Worm (Caenorhabditis elegans) whole organism, mixed stage, embryonic: ENCODE data around the gene srh-2.

ENCODE experiments used
- bed-3 ChIP-seq: fragments of 200-800 bp; sonication (Bioruptor generic); optimal IDR thresholded peaks from 3 replicates; lab custom pipeline; 2018; ENCODE audit warnings: mild to moderate bottlenecking, missing genetic modification characterization, moderate library complexity, missing compliant biosample characterization
- blmp-1 ChIP-seq: fragments of 150-350 bp; optimal IDR thresholded peaks from 2 replicates; lab custom pipeline; 2014; ENCODE audit warnings: missing biosample characterization, missing genetic modification characterization
- ceh-39 ChIP-seq: fragments of 150-350 bp; optimal IDR thresholded peaks from 2 replicates; lab custom pipeline; 2014; ENCODE audit warnings: missing biosample characterization, missing genetic modification characterization
- ceh-83 ChIP-seq: fragments of 200-800 bp; sonication (Bioruptor generic); optimal IDR thresholded peaks from 2 replicates; lab custom pipeline; 2018; ENCODE audit warnings: mild to moderate bottlenecking, missing genetic modification characterization, missing compliant biosample characterization
- ces-1 ChIP-seq: fragments of 150-350 bp; optimal IDR thresholded peaks from 2 replicates; lab custom pipeline; 2014; ENCODE audit warnings: missing biosample characterization, missing genetic modification reagents, missing genetic modification characterization
- cnd-1 ChIP-seq: fragments of 200-800 bp; sonication (Bioruptor generic); optimal IDR thresholded peaks from 2 replicates; lab custom pipeline; 2018; ENCODE audit warnings: mild to moderate bottlenecking, missing genetic modification characterization, missing compliant biosample characterization
- elt-1 ChIP-seq: sonication (generic microtip); optimal IDR thresholded peaks from 2 replicates; lab custom pipeline; 2017; ENCODE audit warnings: missing genetic modification characterization, mild to moderate bottlenecking, missing compliant biosample characterization, antibody characterized with exemption, moderate library complexity, borderline replicate concordance; ENCODE audit not compliant: insufficient read depth
- elt-3 ChIP-seq: fragments of 150-350 bp; optimal IDR thresholded peaks from 2 replicates; lab custom pipeline; 2014; ENCODE audit warnings: missing biosample characterization, missing genetic modification characterization
- flh-1 ChIP-seq: fragments of 200-800 bp; sonication (Bioruptor generic); optimal IDR thresholded peaks from 2 replicates; lab custom pipeline; 2018; ENCODE audit warnings: mild to moderate bottlenecking, missing genetic modification characterization, moderate library complexity, missing compliant biosample characterization
- ham-2 ChIP-seq: fragments of 200-800 bp; sonication (Bioruptor generic); optimal IDR thresholded peaks from 2 replicates; lab custom pipeline; 2018; ENCODE audit warnings: mild to moderate bottlenecking, missing genetic modification characterization, missing compliant biosample characterization
- hlh-1 ChIP-seq: fragments of 150-350 bp; optimal IDR thresholded peaks from 2 replicates; lab custom pipeline; 2014; ENCODE audit warnings: missing biosample characterization, missing genetic modification reagents, missing genetic modification characterization
- lin-13 ChIP-seq: fragments of 150-350 bp; optimal IDR thresholded peaks from 2 replicates; lab custom pipeline; 2014; ENCODE audit warnings: missing biosample characterization, missing genetic modification characterization
- lin-32 ChIP-seq: fragments of 200-800 bp; sonication (Bioruptor generic); optimal IDR thresholded peaks from 2 replicates; lab custom pipeline; 2018; ENCODE audit warnings: mild to moderate bottlenecking, missing genetic modification characterization, missing compliant biosample characterization
- lsy-2 ChIP-seq: fragments of 150-350 bp; optimal IDR thresholded peaks from 2 replicates; lab custom pipeline; 2014; ENCODE audit warnings: missing biosample characterization, missing genetic modification characterization
- mab-5 ChIP-seq: fragments of 150-350 bp; optimal IDR thresholded peaks from 2 replicates; lab custom pipeline; 2014; ENCODE audit warnings: missing biosample characterization, missing genetic modification characterization
- mep-1 ChIP-seq: fragments of 150-350 bp; optimal IDR thresholded peaks from 2 replicates; lab custom pipeline; 2017; ENCODE audit warnings: missing biosample characterization, missing genetic modification reagents, missing genetic modification characterization, inconsistent platforms
- mls-2 ChIP-seq: sonication (generic microtip); optimal IDR thresholded peaks from 2 replicates; lab custom pipeline; 2016; ENCODE audit warnings: mild to moderate bottlenecking, missing genetic modification characterization, moderate library complexity, missing compliant biosample characterization
- nhr-12 ChIP-seq: fragments of 150-350 bp; optimal IDR thresholded peaks from 2 replicates; lab custom pipeline; 2014; ENCODE audit warnings: missing biosample characterization, missing genetic modification characterization
- nhr-2 ChIP-seq: fragments of 150-350 bp; optimal IDR thresholded peaks from 2 replicates; lab custom pipeline; 2014; ENCODE audit warnings: missing biosample characterization, missing genetic modification characterization
- nhr-237 ChIP-seq: fragments of 150-350 bp; optimal IDR thresholded peaks from 2 replicates; lab custom pipeline; 2014; ENCODE audit warnings: missing biosample characterization, missing genetic modification characterization
- nhr-28 ChIP-seq: fragments of 150-350 bp; optimal IDR thresholded peaks from 2 replicates; lab custom pipeline; 2014; ENCODE audit warnings: missing biosample characterization, missing genetic modification characterization
- pha-4 ChIP-seq: fragments of 150-350 bp; optimal IDR thresholded peaks from 2 replicates; lab custom pipeline; 2018; ENCODE audit warnings: missing biosample characterization, missing genetic modification reagents, missing genetic modification characterization
- sem-2 ChIP-seq: fragments of 200-800 bp; sonication (Bioruptor generic); optimal IDR thresholded peaks from 2 replicates; lab custom pipeline; 2018; ENCODE audit warnings: mild to moderate bottlenecking, missing genetic modification characterization, missing compliant biosample characterization
- snpc-4 ChIP-seq: fragments of 150-350 bp; optimal IDR thresholded peaks from 2 replicates; lab custom pipeline; 2014; ENCODE audit warnings: missing biosample characterization, missing genetic modification characterization
- sptf-1 ChIP-seq: sonication (generic microtip); optimal IDR thresholded peaks from 2 replicates; lab custom pipeline; 2017; ENCODE audit warnings: mild to moderate bottlenecking, missing genetic modification characterization, moderate library complexity, missing compliant biosample characterization
- tbx-8 ChIP-seq: fragments of 200-800 bp; sonication (Bioruptor generic); optimal IDR thresholded peaks from 2 replicates; lab custom pipeline; 2018; ENCODE audit warnings: mild to moderate bottlenecking, missing genetic modification characterization, moderate library complexity, missing compliant biosample characterization
- unc-120 ChIP-seq: sonication (generic microtip); optimal IDR thresholded peaks from 2 replicates; lab custom pipeline; 2017; ENCODE audit warnings: missing genetic modification characterization, missing compliant biosample characterization; ENCODE audit not compliant: poor library complexity, severe bottlenecking
- unc-39 ChIP-seq: fragments of 150-350 bp; optimal IDR thresholded peaks from 2 replicates; lab custom pipeline; 2014; ENCODE audit warnings: missing biosample characterization, missing genetic modification characterization
- unc-62 ChIP-seq: fragments of 150-350 bp; optimal IDR thresholded peaks from 2 replicates; lab custom pipeline; 2014; ENCODE audit warnings: missing biosample characterization, missing genetic modification reagents, missing genetic modification characterization
- zip-8 ChIP-seq: fragments of 150-350 bp; optimal IDR thresholded peaks from 2 replicates; lab custom pipeline; 2014; ENCODE audit warnings: missing biosample characterization, missing genetic modification characterization
- ztf-11 ChIP-seq: fragments of 150-350 bp; optimal IDR thresholded peaks from 2 replicates; lab custom pipeline; 2014; ENCODE audit warnings: missing biosample characterization, missing genetic modification characterization

The srh-2 gene

ce11 chrV:743348-743747 is 15.2 kb downstream of the srh-2 start, which contains the start of gene str-134:
str-134 (plus strand) TSS chrV:743648.
- TF ChIP-seq sem-2 (GFP tag; lab: Kevin White, UChicago) (no peak), unc-120 (no peak), lin-32 (no peak), elt-3 (no peak), nhr-237 (tag; lab: Kevin White, UChicago) (no peak), ham-2 (GFP tag; lab: Kevin White, UChicago) (no peak), nhr-12 (tag; lab: Kevin White, UChicago) (no peak), lin-13 (tag; lab: Kevin White, UChicago) (no peak), flh-1 (GFP tag; lab: Kevin White, UChicago) (no peak), lsy-2 (tag; lab: Kevin White, UChicago) (no peak), zip-8 (tag; lab: Kevin White, UChicago) (no peak), sptf-1 (tag; lab: Kevin White, UChicago) (no peak), ceh-39 (tag; lab: Kevin White, UChicago) (no peak), ztf-11 (no peak), nhr-28 (tag; lab: Kevin White, UChicago) (no peak), mep-1 (no peak), elt-1 (tag; lab: Kevin White, UChicago) (no peak), unc-62 (GFP tag; lab: Kevin White, UChicago) (no peak)

- no peak for TF ChIP-seq sem-2 (GFP tag; lab: Kevin White, UChicago)
- TF ChIP-seq pha-4: no peak
- TF ChIP-seq bed-3 (GFP tag; lab: Kevin White, UChicago): no peak
- no peak for TF ChIP-seq ham-2 (GFP tag; lab: Kevin White, UChicago)
- TF ChIP-seq nhr-237 (tag; lab: Kevin White, UChicago): no peak
- TF ChIP-seq ztf-11: no peak
- no peak for TF ChIP-seq ceh-83 (GFP tag; lab: Kevin White, UChicago)
- no peak for TF ChIP-seq sptf-1 (tag; lab: Kevin White, UChicago)
- TF ChIP-seq zip-8 (tag; lab: Kevin White, UChicago): no peak
- TF ChIP-seq nhr-12 (tag; lab: Kevin White, UChicago): no peak
- no peak for TF ChIP-seq lin-32
Observed at ce11 chrV:748044-748443, 19.9 kb downstream of the srh-2 start, which contains the start of gene sri-4. sri-4 (plus strand) TSS chrV:748344.

- no peak for TF ChIP-seq lsy-2 (tag; lab: Kevin White, UChicago)
- TF ChIP-seq hlh-1 (tag; lab: Kevin White, UChicago): peak; percentile 71
- TF ChIP-seq sptf-1 (tag; lab: Kevin White, UChicago): no peak
- no peak for TF ChIP-seq nhr-28 (tag; lab: Kevin White, UChicago)
- TF ChIP-seq ceh-39 (tag; lab: Kevin White, UChicago): no peak
Observed at ce11 chrV:752679-753333, 24.7 kb downstream of the srh-2 start, which contains the start of the genes str-262 and srp-1. str-262 (minus strand) TSS chrV:752779. srp-1 (plus strand) TSS chrV:753283.

- TF ChIP-seq ztf-11: no peak
- no peak for TF ChIP-seq blmp-1 (tag; lab: Kevin White, UChicago)
- TF ChIP-seq elt-1 (tag; lab: Kevin White, UChicago): no peak
- TF ChIP-seq snpc-4: no peak
- TF ChIP-seq ceh-83 (GFP tag; lab: Kevin White, UChicago): no peak
- no peak for TF ChIP-seq mab-5 (tag; lab: Kevin White, UChicago)
- no peak for TF ChIP-seq tbx-8 (GFP tag; lab: Kevin White, UChicago)
- TF ChIP-seq nhr-12 (tag; lab: Kevin White, UChicago): no peak
- TF ChIP-seq, all 35 proteins: peak for 0
Observed at ce11 chrV:756169-756568, 28.1 kb downstream of the srh-2 start, which contains the start of gene str-20. str-20 (plus strand) TSS chrV:756469.

- TF ChIP-seq mab-5 (tag; lab: Kevin White, UChicago): no peak
- TF ChIP-seq cnd-1 (tag; lab: Kevin White, UChicago): no peak
- no peak for TF ChIP-seq ceh-83 (GFP tag; lab: Kevin White, UChicago)
- TF ChIP-seq bed-3 (GFP tag; lab: Kevin White, UChicago): no peak
- no peak for TF ChIP-seq unc-120
- TF ChIP-seq lsy-2 (tag; lab: Kevin White, UChicago): no peak
- TF ChIP-seq ham-2 (GFP tag; lab: Kevin White, UChicago): no peak
- no peak for TF ChIP-seq hlh-1 (tag; lab: Kevin White, UChicago)
- TF ChIP-seq ceh-39 (tag; lab: Kevin White, UChicago): no peak
- TF ChIP-seq mls-2 (tag; lab: Kevin White, UChicago): no peak
- no peak for TF ChIP-seq nhr-237 (tag; lab: Kevin White, UChicago)
- no peak for TF ChIP-seq nhr-2 (tag; lab: Kevin White, UChicago)
- no peak for TF ChIP-seq elt-1 (tag; lab: Kevin White, UChicago)
- no peak for TF ChIP-seq ces-1 (GFP tag; lab: Kevin White, UChicago)
- no peak for TF ChIP-seq snpc-4
- TF ChIP-seq nhr-28 (tag; lab: Kevin White, UChicago): no peak
- no peak for TF ChIP-seq elt-3
- TF ChIP-seq unc-39 (tag; lab: Kevin White, UChicago): no peak
- no peak for TF ChIP-seq blmp-1 (tag; lab: Kevin White, UChicago)
Observed at ce11 chrV:761235-761634, 33.1 kb downstream of the srh-2 start, which contains the start of gene C05E4.15. C05E4.15 (minus strand) TSS chrV:761335.
